Fruit fly (Drosophila melanogaster): Measurements from ENCODE around the gene CG32298.

DNA sequence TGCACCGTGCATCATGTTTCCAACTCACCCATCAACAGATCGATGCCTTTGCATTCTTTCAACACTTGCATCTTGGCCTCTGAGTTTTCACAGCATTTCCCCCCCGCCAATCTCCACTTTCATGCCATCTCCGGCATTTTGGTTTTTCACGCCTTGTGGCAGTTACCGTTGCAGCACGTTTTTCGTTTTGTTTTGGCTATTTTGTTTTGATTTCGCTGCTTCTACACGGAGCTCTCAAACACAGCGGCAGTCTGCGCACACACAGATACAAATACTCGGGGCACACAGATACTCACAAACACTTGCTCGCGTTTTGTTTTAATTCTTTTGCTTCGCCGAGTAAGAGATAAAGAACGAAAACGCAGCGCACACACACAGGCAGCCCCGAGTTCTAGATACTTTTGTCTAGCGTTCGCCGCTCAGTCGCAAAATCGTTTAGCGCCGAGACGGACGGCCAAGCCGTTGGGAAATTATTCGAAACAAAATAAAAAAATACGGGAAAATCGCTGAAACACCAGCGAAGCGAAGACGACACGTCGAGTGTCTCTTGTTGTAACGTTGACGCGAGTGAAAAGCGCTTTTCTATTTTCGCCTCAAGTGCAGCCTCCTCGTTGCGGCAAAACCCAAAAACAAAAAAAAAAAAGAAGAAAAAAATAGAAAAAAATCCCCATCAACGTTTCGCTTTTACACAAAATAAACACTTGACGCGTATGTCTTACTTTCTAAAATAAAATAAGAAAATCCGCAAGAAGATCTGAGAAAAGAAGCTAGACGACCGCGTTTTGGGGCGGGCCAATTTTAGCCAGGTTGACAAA is 37.9 kb upstream of the CG32298 start:
- no peak for TF ChIP-seq CG8478 (optimal IDR thresholded peaks at IDR 0.05)
- TF ChIP-seq EcR (GFP tag; optimal IDR thresholded peaks at IDR 0.05): no peak
- TF ChIP-seq Dll (optimal IDR thresholded peaks at IDR 0.05): no peak
- TF ChIP-seq pan (optimal IDR thresholded peaks at IDR 0.05): no peak
- TF ChIP-seq psq (optimal IDR thresholded peaks at IDR 0.05): no peak
- TF ChIP-seq usp (GFP tag; optimal IDR thresholded peaks at IDR 0.05): no peak
